Fruit fly (Drosophila melanogaster) whole organism, larva: ENCODE measurements around the gene Surf6.
A peak's percentile ranks its signal among the peaks of the same experiment; 100 is the strongest.

Source experiments
- noc ChIP-seq: fragments of 200-800 bp; sonication (Bioruptor generic); optimal IDR thresholded peaks from 3 replicates; lab custom pipeline; 2019; ENCODE audit warnings: missing biosample characterization, mild to moderate bottlenecking, missing genetic modification characterization, moderate library complexity

The Surf6 gene

dm6 chr3R:19910302-19911029 is 5.8 kb upstream of the Surf6 start:
- no peak for TF ChIP-seq noc (tag; lab: Kevin White, UChicago)

- TF ChIP-seq noc (tag; lab: Kevin White, UChicago), result no peak
These were observed 5.0 kb upstream of the Surf6 start for dm6 chr3R:19909541-19910182.

- TF ChIP-seq noc (tag; lab: Kevin White, UChicago), result peak; percentile 69
These were observed 4.2 kb upstream of the Surf6 start for dm6 chr3R:19908863-19909343.

- peak; percentile 92 for TF ChIP-seq noc (tag; lab: Kevin White, UChicago)
These were observed 1.3 kb upstream of the Surf6 start for dm6 chr3R:19905932-19906439.

- peak; percentile 2 for TF ChIP-seq noc (tag; lab: Kevin White, UChicago)
These were observed 1.5 kb downstream of the Surf6 start, which contains the start of gene ClpX for dm6 chr3R:19902926-19903739. ClpX (minus strand) TSS chr3R:19903689.

dm6 chr3R:19902328-19902727 is 2.3 kb downstream of the Surf6 start:
- TF ChIP-seq noc (tag; lab: Kevin White, UChicago), result peak; percentile 14

- no peak for TF ChIP-seq noc (tag; lab: Kevin White, UChicago)
These were observed 2.9 kb downstream of the Surf6 start for dm6 chr3R:19901742-19902141.

dm6 chr3R:19895305-19895704 is 9.4 kb downstream of the Surf6 start:
- TF ChIP-seq noc (tag; lab: Kevin White, UChicago), result no peak

dm6 chr3R:19892046-19892445 is 12.6 kb downstream of the Surf6 start:
- TF ChIP-seq noc (tag; lab: Kevin White, UChicago), result peak; percentile 53

- TF ChIP-seq noc (tag; lab: Kevin White, UChicago), result no peak
These were observed 13.3 kb downstream of the Surf6 start for dm6 chr3R:19891363-19891762.

dm6 chr3R:19890340-19890998 is 14.2 kb downstream of the Surf6 start, which contains the start of gene CG4733:
CG4733 (plus strand) TSS chr3R:19890689.
- TF ChIP-seq noc (tag; lab: Kevin White, UChicago), result no peak

dm6 chr3R:19889603-19890187 is 15.0 kb downstream of the Surf6 start:
- TF ChIP-seq noc (tag; lab: Kevin White, UChicago), result peak; percentile 92

- no peak for TF ChIP-seq noc (tag; lab: Kevin White, UChicago)
These were observed 16.4 kb downstream of the Surf6 start, which contains the start of gene ninaE for dm6 chr3R:19888156-19888784. ninaE (minus strand) TSS chr3R:19888206.

- TF ChIP-seq noc (tag; lab: Kevin White, UChicago), result peak; percentile 88
These were observed 24.2 kb downstream of the Surf6 start for dm6 chr3R:19880431-19880939.
